Fruit fly (Drosophila melanogaster) whole organism, pupa: Measurements from ENCODE around the gene Tengl3.

Experiments used
- CG10348 ChIP-seq: fragments of 200-800 bp; sonication (Bioruptor generic); IDR thresholded peaks from 2 replicates; pipeline ENCODE4 v1.3.6; 2022; ENCODE audit warnings: missing biosample characterization, missing genetic modification characterization
- CG12605 ChIP-seq: fragments of 200-800 bp; sonication (Bioruptor generic); IDR thresholded peaks from 2 replicates; pipeline ENCODE4 v1.3.6; 2022; ENCODE audit warnings: missing biosample characterization, missing genetic modification characterization
- CG13204 ChIP-seq: fragments of 200-800 bp; sonication (Bioruptor generic); optimal IDR thresholded peaks from 2 replicates; lab custom pipeline; 2018; ENCODE audit warnings: missing biosample characterization, mild to moderate bottlenecking, missing genetic modification characterization, moderate library complexity
- CG14655 ChIP-seq: fragments of 200-800 bp; sonication (Bioruptor generic); optimal IDR thresholded peaks from 3 replicates; lab custom pipeline; 2017; ENCODE audit warnings: mild to moderate bottlenecking, missing biosample characterization, missing genetic modification reagents, missing genetic modification characterization
- CG15710 ChIP-seq: fragments of 200-800 bp; sonication (Bioruptor generic); optimal IDR thresholded peaks from 2 replicates; lab custom pipeline; 2018; ENCODE audit warnings: missing biosample characterization, mild to moderate bottlenecking, missing genetic modification characterization, moderate library complexity
- CG17806 ChIP-seq: fragments of 200-800 bp; sonication (Bioruptor generic); optimal IDR thresholded peaks from 2 replicates; lab custom pipeline; 2018; ENCODE audit warnings: missing biosample characterization, mild to moderate bottlenecking, missing genetic modification characterization, moderate library complexity
- CG32121 ChIP-seq: fragments of 200-800 bp; sonication (Bioruptor generic); IDR thresholded peaks from 2 replicates; pipeline ENCODE4 v1.3.6; 2022; ENCODE audit warnings: missing biosample characterization, missing genetic modification characterization
- CG34367 ChIP-seq: fragments of 200-800 bp; sonication (Bioruptor generic); optimal IDR thresholded peaks from 2 replicates; lab custom pipeline; 2018; ENCODE audit warnings: missing biosample characterization, mild to moderate bottlenecking, missing genetic modification characterization
- CG4496 ChIP-seq: fragments of 200-800 bp; sonication (Bioruptor generic); IDR thresholded peaks from 3 replicates; pipeline ENCODE4 v1.3.6; 2022; ENCODE audit warnings: missing biosample characterization, missing genetic modification characterization
- CG8159 ChIP-seq: fragments of 200-800 bp; sonication (Bioruptor generic); optimal IDR thresholded peaks from 3 replicates; lab custom pipeline; 2018; ENCODE audit warnings: missing biosample characterization, mild to moderate bottlenecking, missing genetic modification characterization, moderate library complexity
- CG8301 ChIP-seq: fragments of 200-800 bp; sonication (Bioruptor generic); optimal IDR thresholded peaks from 2 replicates; lab custom pipeline; 2018; ENCODE audit warnings: missing biosample characterization, mild to moderate bottlenecking, missing genetic modification characterization
- CG9948 ChIP-seq: fragments of 200-800 bp; sonication (Bioruptor generic); optimal IDR thresholded peaks from 2 replicates; lab custom pipeline; 2018; ENCODE audit warnings: missing biosample characterization, mild to moderate bottlenecking, missing genetic modification characterization, moderate library complexity
- D1 ChIP-seq: fragments of 200-800 bp; sonication (Bioruptor generic); optimal IDR thresholded peaks from 2 replicates; lab custom pipeline; 2018; ENCODE audit warnings: missing biosample characterization, mild to moderate bottlenecking, missing genetic modification characterization, moderate library complexity
- EcR ChIP-seq: fragments of 200-800 bp; sonication (Bioruptor generic); optimal IDR thresholded peaks from 3 replicates; lab custom pipeline; 2019; ENCODE audit warnings: missing biosample characterization, missing genetic modification characterization, mild to moderate bottlenecking, moderate library complexity, missing genetic modification reagents
- Ets98B ChIP-seq: fragments of 200-800 bp; sonication (Bioruptor generic); IDR thresholded peaks from 2 replicates; pipeline ENCODE4 v1.3.6; 2022; ENCODE audit warnings: missing biosample characterization, missing genetic modification characterization
- Pif1A ChIP-seq: fragments of 200-800 bp; sonication (Bioruptor generic); optimal IDR thresholded peaks from 3 replicates; lab custom pipeline; 2016; ENCODE audit warnings: missing biosample characterization, missing genetic modification characterization
- Pif1B ChIP-seq: fragments of 200-800 bp; sonication (Bioruptor generic); optimal IDR thresholded peaks from 3 replicates; lab custom pipeline; 2016; ENCODE audit warnings: missing biosample characterization, missing genetic modification characterization
- Snoo ChIP-seq: fragments of 200-800 bp; sonication (Bioruptor generic); optimal IDR thresholded peaks from 3 replicates; lab custom pipeline; 2017; ENCODE audit warnings: missing biosample characterization, mild to moderate bottlenecking, missing genetic modification characterization, inconsistent platforms
- fd96Ca ChIP-seq: fragments of 200-800 bp; sonication (Bioruptor generic); IDR thresholded peaks from 3 replicates; pipeline ENCODE4 v1.3.6; 2022; ENCODE audit warnings: missing biosample characterization, missing genetic modification characterization
- gl ChIP-seq: fragments of 200-800 bp; sonication (Bioruptor generic); optimal IDR thresholded peaks from 2 replicates; lab custom pipeline; 2018; ENCODE audit warnings: missing biosample characterization, mild to moderate bottlenecking, missing genetic modification characterization
- rn ChIP-seq: fragments of 200-800 bp; sonication (Bioruptor generic); IDR thresholded peaks from 2 replicates; pipeline ENCODE4 v1.3.6; 2022; ENCODE audit warnings: missing biosample characterization, missing genetic modification characterization

Tengl3 gene

DNA sequence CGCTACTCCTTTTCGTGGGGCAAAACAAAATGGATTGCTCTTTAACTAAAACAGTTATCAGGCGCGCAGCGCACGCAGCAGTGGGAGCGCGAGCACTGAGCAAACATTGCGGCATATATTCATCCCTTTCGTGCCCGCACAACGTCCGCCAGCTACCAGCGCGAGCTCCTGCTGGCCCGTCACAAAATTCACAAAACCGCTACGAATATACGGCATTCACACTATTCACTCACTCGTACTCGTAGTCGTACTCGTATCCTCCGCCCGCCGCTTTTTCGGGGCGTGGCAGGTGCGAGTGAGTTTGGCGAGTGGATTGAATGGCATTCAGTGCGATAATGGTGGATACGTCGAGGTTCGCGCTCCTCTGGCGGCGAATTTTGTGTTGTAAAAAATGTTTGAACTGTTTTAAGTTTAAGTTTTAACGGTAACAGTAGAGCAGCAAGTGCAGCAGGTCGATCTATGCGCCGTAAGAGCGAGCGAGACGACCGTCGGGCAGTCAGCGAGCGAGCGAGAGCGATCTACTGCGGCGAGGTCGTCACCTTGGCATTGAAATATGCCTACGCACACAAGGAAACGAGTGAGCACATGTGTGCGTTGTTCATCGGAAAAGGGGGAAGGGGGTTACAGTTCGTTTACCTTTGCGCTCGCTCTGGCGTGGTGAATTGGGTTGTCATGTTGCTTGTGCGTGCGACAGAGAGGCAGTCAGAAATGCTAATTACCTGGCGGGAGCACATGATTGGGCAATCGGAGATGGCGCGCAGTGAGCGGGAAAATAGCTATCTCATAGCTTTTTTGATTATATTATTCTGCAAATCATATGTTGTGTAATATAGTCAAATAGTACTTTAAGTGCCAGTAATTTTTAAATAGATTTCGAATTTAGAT, 41.2 kb downstream of the Tengl3 start:
- TF ChIP-seq CG17806 (peak; percentile 27), CG8159 (tag; lab: Kevin White, UChicago) (peak; percentile 37), gl (tag; lab: Kevin White, UChicago) (peak; percentile 30), CG10348 (GFP tag; lab: Robert Waterston, UW) (no peak), fd96Ca (GFP tag; lab: Robert Waterston, UW) (no peak), Pif1A (GFP tag; lab: Kevin White, UChicago) (peak; percentile 58), CG14655 (GFP tag; lab: Kevin White, UChicago) (peak; percentile 81), CG9948 (peak; percentile 36), CG4496 (GFP tag; lab: Robert Waterston, UW) (no peak), CG8301 (tag; lab: Kevin White, UChicago) (peak; percentile 65), CG13204 (GFP tag; lab: Kevin White, UChicago) (peak; percentile 56), CG15710 (tag; lab: Kevin White, UChicago) (peak; percentile 12), rn (GFP tag; lab: Robert Waterston, UW) (no peak), D1 (tag; lab: Kevin White, UChicago) (no peak), EcR (GFP tag; lab: Kevin White, UChicago) (peak; percentile 100), CG34367 (no peak), CG12605 (GFP tag; lab: Robert Waterston, UW) (no peak), Ets98B (no peak), Pif1B (GFP tag; lab: Kevin White, UChicago) (peak; percentile 47), CG32121 (GFP tag; lab: Robert Waterston, UW) (no peak), Snoo (tag; lab: Kevin White, UChicago) (peak; percentile 34)

DNA sequence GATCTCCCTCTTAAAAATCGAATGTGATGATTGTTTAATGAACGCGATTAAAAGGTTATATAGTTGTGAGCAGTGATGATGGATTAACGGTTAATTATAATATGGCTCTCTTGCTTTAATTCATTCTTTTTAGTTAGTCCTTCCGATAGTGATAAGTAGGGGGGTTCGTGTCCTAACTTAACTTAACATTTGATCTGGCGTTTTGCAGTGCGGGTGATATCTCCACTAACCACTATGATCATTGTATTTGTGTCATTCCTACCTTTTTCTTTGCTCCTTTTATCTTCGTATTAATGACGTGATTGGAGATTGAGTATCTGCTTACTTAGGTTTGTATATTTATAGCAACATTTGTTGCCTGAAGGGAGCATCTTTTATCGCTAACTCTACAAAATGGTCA, 42.7 kb downstream of the Tengl3 start:
- TF ChIP-seq CG12605 (GFP tag; lab: Robert Waterston, UW) (no peak), CG10348 (GFP tag; lab: Robert Waterston, UW) (no peak)

DNA sequence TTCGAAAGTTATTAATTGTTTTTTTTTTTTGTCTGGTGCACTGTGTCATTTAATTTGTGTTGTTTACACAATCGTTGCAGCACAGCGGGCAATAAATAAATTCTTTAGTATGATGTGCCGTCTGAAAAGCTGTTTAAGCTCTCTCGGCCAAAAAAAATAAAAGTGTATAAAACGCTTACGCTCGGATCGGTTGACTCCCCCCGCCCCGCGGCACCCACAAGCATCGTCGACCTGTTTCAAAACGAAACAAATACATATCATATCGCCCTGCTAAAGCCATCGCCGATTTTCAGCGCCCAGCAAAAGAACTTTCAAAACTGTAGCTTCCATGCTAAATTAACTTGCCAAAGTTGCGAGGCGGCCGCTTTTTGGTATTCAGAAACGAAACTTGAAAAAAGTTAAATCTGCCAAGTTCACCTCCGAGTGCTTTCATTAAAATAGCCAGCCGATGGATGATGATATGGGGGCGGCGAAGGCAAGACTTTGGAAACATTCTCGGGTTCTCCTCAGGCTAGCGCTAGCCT, 43.7 kb downstream of the Tengl3 start:
- peak; percentile 42 for TF ChIP-seq EcR (GFP tag; lab: Kevin White, UChicago)
- TF ChIP-seq CG14655 (GFP tag; lab: Kevin White, UChicago): no peak
- TF ChIP-seq, all 21 proteins: peak for 1

DNA sequence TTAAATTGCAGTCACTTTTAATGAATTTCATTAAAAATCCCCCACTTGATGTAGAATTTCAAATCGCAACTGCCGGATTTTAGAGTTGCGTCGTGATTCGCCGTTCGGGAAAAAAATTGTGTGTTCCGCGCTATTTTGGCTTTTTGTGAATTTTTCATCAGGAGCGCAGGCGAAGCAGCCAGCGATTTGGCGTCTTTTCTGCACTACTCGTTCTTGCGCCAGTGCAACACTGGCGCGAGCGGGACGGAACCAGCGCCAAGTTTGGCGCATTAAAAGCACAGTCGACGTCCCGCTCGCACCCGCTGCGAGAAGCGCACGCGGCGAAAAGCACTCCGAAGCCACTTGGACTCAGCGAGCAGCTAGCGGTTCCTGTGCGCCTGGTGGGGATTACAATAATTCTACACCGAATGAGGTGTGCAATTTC, 44.7 kb downstream of the Tengl3 start:
- TF ChIP-seq CG15710 (tag; lab: Kevin White, UChicago) (peak; percentile 27), CG12605 (GFP tag; lab: Robert Waterston, UW) (no peak), Ets98B (no peak), gl (tag; lab: Kevin White, UChicago) (peak; percentile 65), rn (GFP tag; lab: Robert Waterston, UW) (no peak), CG10348 (GFP tag; lab: Robert Waterston, UW) (no peak), Pif1B (GFP tag; lab: Kevin White, UChicago) (peak; percentile 33), EcR (GFP tag; lab: Kevin White, UChicago) (peak; percentile 87), CG8159 (tag; lab: Kevin White, UChicago) (peak; percentile 45), CG13204 (GFP tag; lab: Kevin White, UChicago) (peak; percentile 41), CG32121 (GFP tag; lab: Robert Waterston, UW) (no peak), Pif1A (GFP tag; lab: Kevin White, UChicago) (peak; percentile 28), CG17806 (peak; percentile 32), CG8301 (tag; lab: Kevin White, UChicago) (peak; percentile 35), Snoo (tag; lab: Kevin White, UChicago) (peak; percentile 81), CG9948 (no peak), fd96Ca (GFP tag; lab: Robert Waterston, UW) (no peak), D1 (tag; lab: Kevin White, UChicago) (no peak), CG14655 (GFP tag; lab: Kevin White, UChicago) (peak; percentile 32), CG4496 (GFP tag; lab: Robert Waterston, UW) (no peak), CG34367 (peak; percentile 12)

DNA sequence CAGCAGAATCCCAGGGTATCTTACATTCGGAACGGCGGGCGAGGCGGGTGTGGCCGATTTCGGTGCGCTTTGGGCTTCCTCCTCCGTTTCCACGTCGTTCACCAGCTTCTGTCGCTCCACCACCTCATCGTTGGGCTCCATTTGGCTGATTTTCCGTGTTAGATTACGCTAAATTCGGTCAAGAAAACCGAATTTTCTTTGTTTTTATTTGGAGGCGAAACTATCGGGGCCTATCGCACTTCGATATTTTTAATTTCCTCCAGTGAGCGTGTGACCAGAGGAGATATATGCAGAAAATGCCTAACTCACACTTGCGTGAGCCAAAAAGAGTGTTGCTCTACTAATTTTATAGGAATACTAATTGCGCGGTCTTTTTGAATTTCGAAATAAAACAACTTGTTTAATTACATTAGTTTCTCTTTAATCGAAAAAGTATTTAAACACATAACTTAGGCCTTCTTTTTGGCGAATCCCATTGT, 45.9 kb downstream of the Tengl3 start, which contains the start of gene CG10874:
TSS of gene CG10874 (minus strand) at position 264 of the 479 bp plus-strand sequence.
- no peak for TF ChIP-seq CG4496 (GFP tag; lab: Robert Waterston, UW)
- no peak for TF ChIP-seq CG13204 (GFP tag; lab: Kevin White, UChicago)
- TF ChIP-seq CG15710 (tag; lab: Kevin White, UChicago): no peak
- no peak for TF ChIP-seq fd96Ca (GFP tag; lab: Robert Waterston, UW)
- TF ChIP-seq Pif1A (GFP tag; lab: Kevin White, UChicago): no peak
- no peak for TF ChIP-seq CG34367
- TF ChIP-seq rn (GFP tag; lab: Robert Waterston, UW): no peak
- no peak for TF ChIP-seq EcR (GFP tag; lab: Kevin White, UChicago)
- TF ChIP-seq CG10348 (GFP tag; lab: Robert Waterston, UW): no peak
